Fruit fly (Drosophila melanogaster): ENCODE data around the gene mRpS5.

The mRpS5 gene

dm6 chr3L:24537073-24538004, at the start of gene mRpS5 (continued):
- TF ChIP-seq Hsf (GFP tag; optimal IDR thresholded peaks at IDR 0.05): no peak
- no peak for TF ChIP-seq H15 (GFP tag; IDR thresholded peaks at IDR 0.05)
- no peak for TF ChIP-seq Neu2 (GFP tag; optimal IDR thresholded peaks at IDR 0.05; ENCODE audit: borderline replicate concordance)
- peak; percentile 26 for TF ChIP-seq kay (GFP tag; optimal IDR thresholded peaks at IDR 0.05)
- TF ChIP-seq croc (GFP tag; conservative IDR thresholded peaks at IDR 0.05): no peak
- no peak for TF ChIP-seq Oaz (GFP tag; IDR thresholded peaks at IDR 0.05)
- no peak for TF ChIP-seq Dad (GFP tag; optimal IDR thresholded peaks at IDR 0.05)
- no peak for TF ChIP-seq pita (GFP tag; optimal IDR thresholded peaks at IDR 0.05)
- TF ChIP-seq CG1529 (GFP tag; optimal IDR thresholded peaks at IDR 0.05): no peak
- TF ChIP-seq tna (GFP tag; IDR thresholded peaks at IDR 0.05; ENCODE audit: partially characterized antibody): no peak
- no peak for TF ChIP-seq CG15696 (tag; optimal IDR thresholded peaks at IDR 0.05)
- no peak for TF ChIP-seq CG3065 (GFP tag; optimal IDR thresholded peaks at IDR 0.05)
- TF ChIP-seq Med (GFP tag): peak; percentile 19
- TF ChIP-seq Sox100B (GFP tag; optimal IDR thresholded peaks at IDR 0.05): no peak
- no peak for TF ChIP-seq mirr (GFP tag; optimal IDR thresholded peaks at IDR 0.05)
- TF ChIP-seq kah (GFP tag; optimal IDR thresholded peaks at IDR 0.05): no peak
- TF ChIP-seq Six4 (GFP tag; optimal IDR thresholded peaks at IDR 0.05): no peak
- TF ChIP-seq pfk (GFP tag; optimal IDR thresholded peaks at IDR 0.05): no peak
- no peak for TF ChIP-seq CG6175 (GFP tag; IDR thresholded peaks at IDR 0.05)
- no peak for TF ChIP-seq CG6272 (GFP tag; IDR thresholded peaks at IDR 0.05)
- TF ChIP-seq hb (GFP tag; IDR thresholded peaks at IDR 0.05; ENCODE audit: partially characterized antibody): no peak
- TF ChIP-seq CG8281 (tag; optimal IDR thresholded peaks at IDR 0.05): no peak
- TF ChIP-seq CG4424 (GFP tag; optimal IDR thresholded peaks at IDR 0.05): no peak
- TF ChIP-seq bsh (GFP tag; optimal IDR thresholded peaks at IDR 0.05): peak in 1 of 2 experiments; percentile 34
- TF ChIP-seq corto (GFP tag; optimal IDR thresholded peaks at IDR 0.05): no peak
- TF ChIP-seq fu2 (GFP tag; optimal IDR thresholded peaks at IDR 0.05): no peak
- TF ChIP-seq CG30431 (GFP tag; optimal IDR thresholded peaks at IDR 0.05): no peak
- TF ChIP-seq CG9817 (tag; optimal IDR thresholded peaks at IDR 0.05): peak; percentile 10
- TF ChIP-seq CG4707 (GFP tag; optimal IDR thresholded peaks at IDR 0.05): no peak
- peak; percentile 22 for TF ChIP-seq zen (tag; optimal IDR thresholded peaks at IDR 0.05)
- TF ChIP-seq CG30020 (tag; optimal IDR thresholded peaks at IDR 0.05): peak; percentile 97
- TF ChIP-seq CG7786 (GFP tag; optimal IDR thresholded peaks at IDR 0.05): no peak
- no peak for TF ChIP-seq CG10565 (GFP tag; optimal IDR thresholded peaks at IDR 0.05)
- no peak for TF ChIP-seq HHEX (GFP tag; optimal IDR thresholded peaks at IDR 0.05)
- TF ChIP-seq jing (GFP tag; optimal IDR thresholded peaks at IDR 0.05): no peak
- no peak for TF ChIP-seq mam (GFP tag; optimal IDR thresholded peaks at IDR 0.05)
- no peak for TF ChIP-seq az2 (GFP tag; optimal IDR thresholded peaks at IDR 0.05)
- no peak for TF ChIP-seq shn (GFP tag; optimal IDR thresholded peaks at IDR 0.05)
- peak; percentile 73 for TF ChIP-seq CG11723 (GFP tag; optimal IDR thresholded peaks at IDR 0.05)
- no peak for TF ChIP-seq dmrt99B (tag; optimal IDR thresholded peaks at IDR 0.05)
- no peak for TF ChIP-seq bcd (GFP tag; optimal IDR thresholded peaks at IDR 0.05)
- no peak for TF ChIP-seq Nf-YC (tag; optimal IDR thresholded peaks at IDR 0.05)
- no peak for TF ChIP-seq CG14014 (GFP tag; IDR thresholded peaks at IDR 0.05)
- no peak for TF ChIP-seq nerfin-2 (GFP tag; IDR thresholded peaks at IDR 0.05; ENCODE audit: partially characterized antibody)
- TF ChIP-seq zf30C (GFP tag; optimal IDR thresholded peaks at IDR 0.05): no peak
- no peak for TF ChIP-seq Deaf1 (tag; optimal IDR thresholded peaks at IDR 0.05)
- peak; percentile 23; the same call in 1 of the 2 replicates for TF ChIP-seq amos (GFP tag; IDR thresholded peaks at IDR 0.05; ENCODE audit: partially characterized antibody)
- TF ChIP-seq run (tag; optimal IDR thresholded peaks at IDR 0.05): no peak
- TF ChIP-seq insv (GFP tag; optimal IDR thresholded peaks at IDR 0.05): no peak
